Worm (Caenorhabditis elegans) whole organism, L2 larva: ENCODE measurements around the gene F23H12.3.

Experiments used
- ama-1 ChIP-seq: fragments of 150-350 bp; optimal IDR thresholded peaks from 2 replicates; lab custom pipeline; 2018; ENCODE audit warnings: inconsistent platforms
- ceh-82 ChIP-seq: fragments of 150-350 bp; optimal IDR thresholded peaks from 2 replicates; lab custom pipeline; 2014; ENCODE audit warnings: missing biosample characterization, missing genetic modification characterization
- elt-3 ChIP-seq: sonication (generic microtip); optimal IDR thresholded peaks from 2 replicates; lab custom pipeline; 2017; ENCODE audit warnings: missing biosample characterization, missing genetic modification characterization
- snpc-4 ChIP-seq: fragments of 150-350 bp; optimal IDR thresholded peaks from 2 replicates; lab custom pipeline; 2014; ENCODE audit warnings: missing biosample characterization, missing genetic modification characterization
- zag-1 ChIP-seq: fragments of 150-350 bp; optimal IDR thresholded peaks from 2 replicates; lab custom pipeline; 2014; ENCODE audit warnings: missing biosample characterization, missing genetic modification characterization

DNA sequence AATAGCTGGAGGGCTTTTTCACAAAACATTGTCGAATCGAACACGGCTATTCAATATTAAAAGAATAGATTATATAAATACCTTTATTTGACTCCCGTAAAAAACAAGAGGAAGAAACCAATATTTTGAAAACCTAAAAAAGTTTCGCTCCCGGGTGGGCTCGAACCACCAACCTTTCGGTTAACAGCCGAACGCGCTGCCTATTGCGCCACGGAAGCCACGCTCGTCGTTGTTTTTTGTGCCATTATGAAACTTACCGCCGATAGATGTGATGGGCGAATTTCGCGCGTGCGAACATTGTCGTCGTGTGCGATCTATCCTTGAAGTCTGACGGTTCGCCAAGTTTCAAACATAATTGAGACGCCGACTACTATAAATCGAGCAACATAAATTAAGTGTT, 13.1 kb upstream of the F23H12.3 start:
- TF ChIP-seq elt-3 (no peak), ceh-82 (tag; lab: Kevin White, UChicago) (no peak), snpc-4 (no peak), zag-1 (no peak), ama-1 (lab: Kevin White, UChicago) (no peak)
